Worm (Caenorhabditis elegans) whole organism, L4/young adult: Measurements from ENCODE around the gene prp-21.
"Not testable (repeated sequence)": the region's sequence is repeated elsewhere in the genome, so short reads cannot be mapped to it uniquely, and the experiment has no call there.

Experiments
- W03F9.2 ChIP-seq: fragments of 150-350 bp; optimal IDR thresholded peaks from 2 replicates; lab custom pipeline; 2014; ENCODE audit warnings: missing biosample characterization, missing genetic modification characterization
- dao-5 ChIP-seq: sonication (generic microtip); optimal IDR thresholded peaks from 2 replicates; lab custom pipeline; 2016; ENCODE audit warnings: missing genotype, missing genetic modification characterization, moderate library complexity, missing compliant biosample characterization
- him-1 ChIP-seq: sonication (generic microtip); optimal IDR thresholded peaks from 2 replicates; lab custom pipeline; 2016; ENCODE audit warnings: missing genotype, missing genetic modification reagents, missing genetic modification characterization, missing compliant biosample characterization

prp-21 gene

ce11 chrII:495124-495523 is 10.5 kb downstream of the prp-21 start, which contains the start of gene sms-5:
TSS of gene sms-5 (plus strand) at chrII:495424.
- TF ChIP-seq W03F9.2, result no peak
- TF ChIP-seq him-1 (tag; lab: Kevin White, UChicago), result no peak
- TF ChIP-seq dao-5 (tag; lab: Kevin White, UChicago), result no peak

ce11 chrII:502638-503037 is 18.0 kb downstream of the prp-21 start:
- TF ChIP-seq dao-5 (tag; lab: Kevin White, UChicago) (no peak), W03F9.2 (no peak), him-1 (tag; lab: Kevin White, UChicago) (no peak)

ce11 chrII:506069-506468 is 21.4 kb downstream of the prp-21 start:
- TF ChIP-seq him-1 (tag; lab: Kevin White, UChicago), result no peak
- TF ChIP-seq W03F9.2, result no peak
- TF ChIP-seq dao-5 (tag; lab: Kevin White, UChicago), result no peak

ce11 chrII:508603-509002 is 23.9 kb downstream of the prp-21 start:
- TF ChIP-seq W03F9.2 (no peak), dao-5 (tag; lab: Kevin White, UChicago) (no peak), him-1 (tag; lab: Kevin White, UChicago) (no peak)

- TF ChIP-seq him-1 (tag; lab: Kevin White, UChicago) (no peak), dao-5 (tag; lab: Kevin White, UChicago) (no peak), W03F9.2 (no peak)
Observed at ce11 chrII:509230-509629, 24.6 kb downstream of the prp-21 start, which contains the start of gene srh-105. TSS of gene srh-105 (minus strand) at chrII:509330.

- TF ChIP-seq him-1 (tag; lab: Kevin White, UChicago), result no peak
- no peak for TF ChIP-seq W03F9.2
- TF ChIP-seq dao-5 (tag; lab: Kevin White, UChicago), result no peak
Observed at ce11 chrII:511968-512367, 27.3 kb downstream of the prp-21 start.

- TF ChIP-seq him-1 (tag; lab: Kevin White, UChicago) (no peak), W03F9.2 (no peak), dao-5 (tag; lab: Kevin White, UChicago) (no peak)
Observed at ce11 chrII:512630-513029, 28.0 kb downstream of the prp-21 start.

- TF ChIP-seq dao-5 (tag; lab: Kevin White, UChicago) (no peak), W03F9.2 (no peak), him-1 (tag; lab: Kevin White, UChicago) (no peak)
Observed at ce11 chrII:515765-516164, 31.1 kb downstream of the prp-21 start, which contains the start of gene mab-9. TSS of gene mab-9 (plus strand) at chrII:516024.

- TF ChIP-seq dao-5 (tag; lab: Kevin White, UChicago), result no peak
- no peak for TF ChIP-seq W03F9.2
- TF ChIP-seq him-1 (tag; lab: Kevin White, UChicago), result no peak
Observed at ce11 chrII:521720-522119, 37.1 kb downstream of the prp-21 start.

- no peak for TF ChIP-seq dao-5 (tag; lab: Kevin White, UChicago)
- no peak for TF ChIP-seq him-1 (tag; lab: Kevin White, UChicago)
- no peak for TF ChIP-seq W03F9.2
Observed at ce11 chrII:522302-522701, 37.6 kb downstream of the prp-21 start, which contains the start of gene slc-36.2. TSS of gene slc-36.2 (plus strand) at chrII:522602.

- TF ChIP-seq him-1 (tag; lab: Kevin White, UChicago), result no peak
- no peak for TF ChIP-seq dao-5 (tag; lab: Kevin White, UChicago)
- TF ChIP-seq W03F9.2, result no peak
Observed at ce11 chrII:526375-526774, 41.7 kb downstream of the prp-21 start, which contains the start of gene lgc-34. TSS of gene lgc-34 (plus strand) at chrII:526574.

ce11 chrII:535226-535625 is 50.6 kb downstream of the prp-21 start, which contains the start of gene T27A1.3:
TSS of gene T27A1.3 (plus strand) at chrII:535526.
- TF ChIP-seq W03F9.2; him-1 (tag; lab: Kevin White, UChicago); dao-5 (tag; lab: Kevin White, UChicago): not testable (repeated sequence)

ce11 chrII:536775-537174 is 52.1 kb downstream of the prp-21 start, which contains the start of gene T27A1.2:
TSS of gene T27A1.2 (minus strand) at chrII:536875.
- TF ChIP-seq W03F9.2, result no peak
- no peak for TF ChIP-seq him-1 (tag; lab: Kevin White, UChicago)
- TF ChIP-seq dao-5 (tag; lab: Kevin White, UChicago), result no peak
